Fruit fly (Drosophila melanogaster) whole organism, adult: ENCODE results near the gene CG3225.

Experiments used
- CG7101 ChIP-seq: fragments of 200-800 bp; sonication (Bioruptor generic); optimal IDR thresholded peaks from 2 replicates; lab custom pipeline; 2018; ENCODE audit warnings: missing biosample characterization, mild to moderate bottlenecking, missing genetic modification characterization, moderate library complexity
- kay ChIP-seq: fragments of 200-800 bp; sonication (Bioruptor generic); peaks from one replicate; lab custom pipeline; 2016; ENCODE audit warnings: missing biosample characterization, missing genetic modification characterization, borderline replicate concordance

dm6 chr2L:4823797-4824196 lies 5.8 kb upstream of the CG3225 start:
- no peak for TF ChIP-seq kay (GFP tag; lab: Kevin White, UChicago)
- no peak for TF ChIP-seq CG7101 (tag; lab: Kevin White, UChicago)
